Worm (Caenorhabditis elegans) whole organism, L1 larva: ENCODE data around the gene T10F2.2.
A peak's percentile ranks its signal among the peaks of the same experiment; 100 is the strongest.

Experiments used
- ets-5 ChIP-seq: fragments of 200-800 bp; sonication (Bioruptor generic); IDR thresholded peaks from 2 replicates; pipeline ENCODE4 v1.3.6; 2022; ENCODE audit warnings: missing genetic modification characterization, missing compliant biosample characterization
- tbx-2 ChIP-seq: sonication (generic microtip); optimal IDR thresholded peaks from 2 replicates; lab custom pipeline; 2016; ENCODE audit warnings: missing genetic modification characterization, missing compliant biosample characterization

DNA sequence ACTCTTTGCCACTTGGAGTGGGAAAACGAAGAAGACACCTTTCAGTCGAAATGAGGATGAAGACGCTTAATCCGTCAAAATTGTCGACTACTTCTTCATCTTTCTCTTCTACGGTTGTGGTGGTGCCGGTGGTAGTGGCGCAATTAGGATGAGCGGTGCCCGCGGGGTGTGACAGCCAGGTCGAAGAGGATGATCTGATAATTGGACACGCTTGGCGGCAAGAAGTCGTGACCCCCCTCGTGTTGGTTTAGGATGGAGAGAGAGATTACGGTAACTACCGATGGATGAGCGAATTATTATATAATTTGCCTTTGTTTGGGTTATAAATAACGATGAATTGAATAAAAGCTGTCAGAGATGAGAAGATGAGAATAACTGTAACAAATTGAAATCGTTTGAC lies 38.1 kb downstream of the T10F2.2 start:
- TF ChIP-seq ets-5 (GFP tag; lab: Robert Waterston, UW) (0 out of 2 replicates have a peak, but pooled peaks have one; percentile 28), tbx-2 (peak; percentile 39)
